Worm (Caenorhabditis elegans): Measurements from ENCODE around the gene rom-1.

rom-1 gene

DNA sequence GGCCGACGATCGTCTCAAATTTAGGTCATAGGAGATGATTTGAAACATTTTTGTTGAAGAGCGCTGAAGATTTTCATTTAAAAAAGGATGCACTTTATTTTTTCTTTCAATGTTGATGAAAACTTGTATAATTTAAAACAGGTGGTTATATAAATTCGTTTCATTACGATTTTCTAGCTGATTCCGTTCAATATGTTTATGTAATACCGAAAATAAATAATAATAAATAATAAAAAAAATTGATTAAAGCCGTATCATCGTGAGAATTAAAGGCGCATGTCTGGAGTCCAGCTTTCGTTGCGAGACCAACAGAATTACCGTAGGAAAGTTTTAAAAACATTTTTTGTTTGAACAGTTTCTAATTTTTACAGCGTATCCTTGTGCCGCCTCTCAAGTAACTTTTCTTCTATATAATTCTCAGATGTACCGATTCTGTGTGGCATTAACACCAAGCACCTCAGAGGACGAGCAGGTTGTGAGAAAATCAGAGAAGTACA lies 25.3 kb downstream of the rom-1 start, which contains the start of the genes C26E6.12 and eri-9:
Gene C26E6.12 (minus strand): TSS at position 51 of the 497 bp plus-strand sequence.
Gene eri-9 (plus strand): TSS at position 248 of the 497 bp plus-strand sequence.
- no peak for TF ChIP-seq unc-62 (GFP tag; optimal IDR thresholded peaks at IDR 0.05)
- no peak for TF ChIP-seq gei-17 (GFP tag; optimal IDR thresholded peaks at IDR 0.05)
- TF ChIP-seq F57A8.1 (GFP tag; optimal IDR thresholded peaks at IDR 0.05): no peak
- TF ChIP-seq lsl-1 (GFP tag; optimal IDR thresholded peaks at IDR 0.05): peak; percentile 66
- TF ChIP-seq F33H1.4 (GFP tag; IDR thresholded peaks at IDR 0.05): peak; percentile 56; the same call in 1 of the 2 replicates

DNA sequence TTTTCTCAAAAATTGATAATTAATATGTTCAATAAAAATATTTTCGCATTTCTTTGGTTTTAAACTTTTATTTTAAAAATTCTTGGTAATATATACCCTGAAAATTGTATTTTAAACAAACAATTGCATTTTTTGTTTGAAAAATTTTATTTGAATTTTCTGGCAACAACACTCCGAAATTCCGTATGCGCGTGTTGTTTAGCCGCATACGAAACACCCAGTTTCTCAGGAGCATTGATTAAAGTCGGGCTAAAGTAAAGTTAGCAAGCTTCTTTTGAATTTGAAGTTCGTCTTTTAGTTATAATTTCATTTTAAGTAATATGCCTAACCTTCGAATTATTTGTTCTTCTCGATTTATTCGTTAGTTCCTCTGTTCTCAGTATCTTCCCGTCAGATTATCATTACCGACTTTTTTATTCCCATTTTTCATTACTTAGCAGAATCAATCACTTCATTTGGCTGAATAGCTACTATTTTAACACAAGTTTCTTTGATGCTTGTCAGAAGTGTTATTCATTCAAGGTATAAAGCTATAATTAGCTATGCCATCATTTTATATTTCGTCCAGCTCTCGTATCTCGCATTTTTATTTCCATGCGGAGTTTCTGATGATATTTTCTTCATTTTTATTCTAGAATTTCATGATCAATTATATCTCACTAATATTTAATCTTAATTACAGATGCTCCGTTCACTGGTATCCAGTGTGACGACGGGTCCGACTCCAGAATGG lies 28.1 kb downstream of the rom-1 start, which contains the start of gene mrps-18C:
Gene mrps-18C (plus strand): TSS at position 683 of the 733 bp plus-strand sequence.
- TF ChIP-seq nhr-80 (tag; optimal IDR thresholded peaks at IDR 0.05) (no peak), nfyb-1 (GFP tag; IDR thresholded peaks at IDR 0.05) (no peak), ceh-40 (GFP tag; IDR thresholded peaks at IDR 0.05) (no peak), snpc-4 (GFP tag; optimal IDR thresholded peaks at IDR 0.05) (no peak), snpc-4 (tag; optimal IDR thresholded peaks at IDR 0.05) (no peak), attf-3 (GFP tag; conservative IDR thresholded peaks at IDR 0.05) (peak; percentile 92), xnd-1 (tag; optimal IDR thresholded peaks at IDR 0.05) (no peak), Y67H2A.10 (GFP tag; conservative IDR thresholded peaks at IDR 0.05) (no peak), efl-1 (GFP tag; optimal IDR thresholded peaks at IDR 0.05) (peak; percentile 4), ceh-100 (GFP tag; IDR thresholded peaks at IDR 0.05) (no peak), snpc-1.1 (tag; optimal IDR thresholded peaks at IDR 0.05; ENCODE audit: insufficient read depth) (no peak), C17E4.6 (GFP tag; IDR thresholded peaks at IDR 0.05) (no peak)

DNA sequence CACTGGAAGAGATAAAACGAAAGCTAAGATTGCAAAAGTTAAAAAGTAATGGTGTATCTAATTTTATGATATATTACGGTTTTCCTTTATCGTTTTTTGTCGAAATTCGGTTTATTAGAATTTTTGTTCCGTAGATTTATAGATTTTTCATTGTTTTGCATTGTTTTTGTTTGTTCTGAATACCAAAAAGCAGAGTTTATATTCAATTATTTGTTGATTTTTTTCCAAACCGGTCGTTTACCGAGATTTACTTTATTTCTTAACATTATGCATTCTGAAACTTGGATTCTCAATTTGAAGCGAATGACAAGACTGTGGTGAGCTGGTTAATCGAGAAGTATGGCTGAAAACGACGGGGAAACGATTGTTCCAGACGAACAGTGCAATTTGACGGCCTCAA lies 30.0 kb downstream of the rom-1 start, which contains the start of gene fsn-1:
Gene fsn-1 (plus strand): TSS at position 301 of the 400 bp plus-strand sequence.
- TF ChIP-seq snpc-1.3 (tag; optimal IDR thresholded peaks at IDR 0.05; ENCODE audit: insufficient read depth) (no peak), snpc-1.1 (tag; optimal IDR thresholded peaks at IDR 0.05; ENCODE audit: insufficient read depth) (no peak), ceh-40 (GFP tag; IDR thresholded peaks at IDR 0.05) (no peak), B0261.1 (tag; optimal IDR thresholded peaks at IDR 0.05) (no peak), attf-5 (GFP tag; optimal IDR thresholded peaks at IDR 0.05) (no peak), ceh-100 (GFP tag; IDR thresholded peaks at IDR 0.05) (no peak), madf-6 (GFP tag; IDR thresholded peaks at IDR 0.05) (0 out of 2 replicates have a peak, but pooled peaks have one; percentile 37), Y53G8AR.9 (GFP tag; conservative IDR thresholded peaks at IDR 0.05) (0 out of 2 replicates have a peak, but pooled peaks have one; percentile 21), chd-7 (tag; optimal IDR thresholded peaks at IDR 0.05) (no peak)

DNA sequence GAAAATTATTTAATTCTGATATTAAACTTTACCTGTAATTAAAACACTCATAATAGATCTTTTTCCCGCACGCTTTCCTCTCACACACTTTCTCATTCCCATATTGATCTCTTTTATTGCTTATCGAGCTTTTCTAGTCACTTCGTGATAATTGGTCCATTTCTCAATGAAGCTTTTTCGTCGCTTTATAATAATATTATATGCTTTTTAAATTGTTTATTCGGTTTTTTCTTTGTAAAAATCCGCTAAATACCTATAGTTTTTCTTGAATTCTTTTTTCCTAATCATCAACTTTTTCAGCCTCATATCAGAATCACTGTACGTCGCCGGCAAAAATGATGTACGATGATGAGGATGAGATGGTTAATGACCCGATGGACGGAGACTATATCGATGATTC lies 32.3 kb downstream of the rom-1 start, which contains the start of gene rpb-2:
Gene rpb-2 (plus strand): TSS at position 301 of the 400 bp plus-strand sequence.
- TF ChIP-seq mcd-1 (GFP tag; IDR thresholded peaks at IDR 0.05) (no peak), F37B4.10 (GFP tag; IDR thresholded peaks at IDR 0.05) (no peak), rcor-1 (GFP tag; IDR thresholded peaks at IDR 0.05) (no peak), Y53G8AR.9 (GFP tag; conservative IDR thresholded peaks at IDR 0.05) (0 out of 2 replicates have a peak, but pooled peaks have one; percentile 17), tbx-9 (tag; optimal IDR thresholded peaks at IDR 0.05; ENCODE audit: borderline replicate concordance) (no peak), F55B11.4 (tag; optimal IDR thresholded peaks at IDR 0.05; ENCODE audit: borderline replicate concordance, insufficient read depth) (no peak), egrh-3 (GFP tag; IDR thresholded peaks at IDR 0.05) (no peak)

DNA sequence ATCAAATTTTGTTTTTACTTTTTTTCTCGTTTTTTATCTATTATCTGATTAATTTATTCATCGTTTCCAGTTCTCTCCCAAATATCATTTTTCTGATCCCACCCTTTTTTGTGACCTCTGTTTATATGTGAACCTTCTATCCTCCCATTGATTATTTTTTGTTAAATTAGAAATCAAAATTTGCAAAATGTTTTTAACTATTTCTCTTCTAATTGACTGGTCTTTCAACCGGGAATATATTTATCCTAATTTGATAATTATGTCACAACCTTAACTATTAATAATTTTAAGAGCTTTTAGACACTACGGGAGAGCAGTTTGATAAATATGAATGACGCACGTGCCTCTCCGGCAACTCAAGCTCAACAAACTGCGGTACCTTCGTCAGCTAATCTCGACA lies 37.2 kb downstream of the rom-1 start, which contains the start of gene ntl-9:
Gene ntl-9 (plus strand): TSS at position 301 of the 400 bp plus-strand sequence.
- no peak for TF ChIP-seq gei-17 (GFP tag; optimal IDR thresholded peaks at IDR 0.05)
- no peak for TF ChIP-seq F57C9.4 (tag; optimal IDR thresholded peaks at IDR 0.05)
- TF ChIP-seq attf-5 (GFP tag; optimal IDR thresholded peaks at IDR 0.05): no peak

Measured in whole organism, young adult.